Worm (Caenorhabditis elegans): Measurements from ENCODE around the gene wdr-37.

DNA sequence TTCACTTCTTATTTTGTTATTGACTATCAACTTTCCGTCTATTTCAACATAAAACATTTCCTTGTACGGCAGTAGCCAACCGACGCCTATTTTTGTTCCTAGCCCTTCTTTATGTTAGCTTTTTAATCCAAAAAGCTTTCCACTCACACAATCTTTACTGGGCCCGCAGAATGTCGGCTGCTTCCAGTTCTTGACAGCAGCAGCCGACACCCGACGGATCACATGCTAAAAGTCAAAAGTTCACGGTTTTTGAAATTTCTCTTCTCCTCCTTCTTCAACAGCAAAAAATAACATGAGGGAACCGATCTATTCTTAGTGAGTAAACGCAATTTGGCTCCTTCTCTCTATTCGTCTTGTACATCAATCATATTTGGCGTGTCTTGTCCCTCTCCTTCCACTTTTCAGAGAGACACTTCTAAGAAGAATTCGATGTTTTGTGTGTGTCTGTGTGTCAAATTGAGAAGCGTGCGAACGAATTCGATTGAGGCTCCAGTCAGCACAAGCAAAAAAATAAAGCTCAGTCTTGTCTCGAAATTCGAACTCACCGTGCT lies 32.6 kb upstream of the wdr-37 start:
- peak; percentile 70 for TF ChIP-seq fkh-10 (GFP tag; optimal IDR thresholded peaks at IDR 0.05)
- TF ChIP-seq gei-8 (GFP tag; optimal IDR thresholded peaks at IDR 0.05), result no peak
- TF ChIP-seq lin-39 (tag; optimal IDR thresholded peaks at IDR 0.05), result no peak
- TF ChIP-seq unc-39 (tag; optimal IDR thresholded peaks at IDR 0.05), result no peak
- TF ChIP-seq dve-1 (tag; optimal IDR thresholded peaks at IDR 0.05; ENCODE audit: insufficient read depth), result no peak
- TF ChIP-seq ctbp-1 (GFP tag; IDR thresholded peaks at IDR 0.05), result 0 out of 2 replicates have a peak, but pooled peaks have one; percentile 36
- no peak for TF ChIP-seq dmd-9 (GFP tag; IDR thresholded peaks at IDR 0.05)
- TF ChIP-seq zag-1 (tag; optimal IDR thresholded peaks at IDR 0.05), result no peak
- peak; percentile 34 for TF ChIP-seq hlh-30 (tag; optimal IDR thresholded peaks at IDR 0.05; ENCODE audit: insufficient read depth)
- TF ChIP-seq nhr-28 (tag; optimal IDR thresholded peaks at IDR 0.05), result no peak
- TF ChIP-seq nhr-76 (tag; optimal IDR thresholded peaks at IDR 0.05), result no peak
